Worm (Caenorhabditis elegans): Measurements from ENCODE around the gene let-70.

DNA sequence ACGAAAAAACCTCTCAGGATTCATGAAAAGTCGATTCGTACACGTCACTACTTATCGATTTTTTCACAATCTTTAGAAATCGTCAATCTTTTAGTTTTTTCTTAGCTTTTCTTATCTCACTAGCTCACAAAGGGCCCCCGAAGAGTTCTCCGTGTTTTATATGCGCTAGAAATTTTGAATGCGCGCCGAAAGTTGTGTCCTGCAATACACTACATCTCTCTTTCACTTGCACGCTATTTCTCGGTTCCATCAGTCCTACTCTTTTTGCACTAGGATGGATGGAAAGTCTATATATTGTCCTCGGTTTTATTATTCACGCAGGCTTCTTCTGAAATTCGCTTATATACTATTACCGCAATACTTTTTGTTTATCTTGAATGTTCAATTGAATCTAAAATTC, 43.6 kb upstream of the let-70 start:
- TF ChIP-seq nfyb-1 (GFP tag; IDR thresholded peaks at IDR 0.05), result no peak
- TF ChIP-seq rec-8 (tag; optimal IDR thresholded peaks at IDR 0.05), result no peak
- TF ChIP-seq die-1 (tag; optimal IDR thresholded peaks at IDR 0.05), result no peak
- no peak for TF ChIP-seq D2030.7 (GFP tag; IDR thresholded peaks at IDR 0.05)
- no peak for TF ChIP-seq unc-62 (GFP tag; optimal IDR thresholded peaks at IDR 0.05)
- TF ChIP-seq hlh-12 (tag; optimal IDR thresholded peaks at IDR 0.05), result no peak
- TF ChIP-seq ama-1 (optimal IDR thresholded peaks at IDR 0.05), result no peak
- TF ChIP-seq ama-1 (GFP tag; optimal IDR thresholded peaks at IDR 0.05), result no peak
- TF ChIP-seq let-607 (tag; optimal IDR thresholded peaks at IDR 0.05), result no peak
- no peak for TF ChIP-seq Y79H2A.3 (GFP tag; conservative IDR thresholded peaks at IDR 0.05)

Data from whole organism, young adult.